Fruit fly (Drosophila melanogaster) whole organism, pupa: ENCODE results near the gene Acbp1.

ENCODE experiments used
- CG10348 ChIP-seq: fragments of 200-800 bp; sonication (Bioruptor generic); IDR thresholded peaks from 2 replicates; pipeline ENCODE4 v1.3.6; 2022; ENCODE audit warnings: missing biosample characterization, missing genetic modification characterization
- CG12605 ChIP-seq: fragments of 200-800 bp; sonication (Bioruptor generic); IDR thresholded peaks from 2 replicates; pipeline ENCODE4 v1.3.6; 2022; ENCODE audit warnings: missing biosample characterization, missing genetic modification characterization
- CG14655 ChIP-seq: fragments of 200-800 bp; sonication (Bioruptor generic); optimal IDR thresholded peaks from 3 replicates; lab custom pipeline; 2017; ENCODE audit warnings: mild to moderate bottlenecking, missing biosample characterization, missing genetic modification reagents, missing genetic modification characterization
- CG17806 ChIP-seq: fragments of 200-800 bp; sonication (Bioruptor generic); optimal IDR thresholded peaks from 2 replicates; lab custom pipeline; 2018; ENCODE audit warnings: missing biosample characterization, mild to moderate bottlenecking, missing genetic modification characterization, moderate library complexity
- CG34367 ChIP-seq: fragments of 200-800 bp; sonication (Bioruptor generic); optimal IDR thresholded peaks from 2 replicates; lab custom pipeline; 2018; ENCODE audit warnings: missing biosample characterization, mild to moderate bottlenecking, missing genetic modification characterization
- CG4496 ChIP-seq: fragments of 200-800 bp; sonication (Bioruptor generic); IDR thresholded peaks from 3 replicates; pipeline ENCODE4 v1.3.6; 2022; ENCODE audit warnings: missing biosample characterization, missing genetic modification characterization
- CG9948 ChIP-seq: fragments of 200-800 bp; sonication (Bioruptor generic); optimal IDR thresholded peaks from 2 replicates; lab custom pipeline; 2018; ENCODE audit warnings: missing biosample characterization, mild to moderate bottlenecking, missing genetic modification characterization, moderate library complexity
- D1 ChIP-seq: fragments of 200-800 bp; sonication (Bioruptor generic); optimal IDR thresholded peaks from 2 replicates; lab custom pipeline; 2018; ENCODE audit warnings: missing biosample characterization, mild to moderate bottlenecking, missing genetic modification characterization, moderate library complexity
- EcR ChIP-seq: fragments of 200-800 bp; sonication (Bioruptor generic); optimal IDR thresholded peaks from 3 replicates; lab custom pipeline; 2019; ENCODE audit warnings: missing biosample characterization, missing genetic modification characterization, mild to moderate bottlenecking, moderate library complexity, missing genetic modification reagents
- Ets98B ChIP-seq: fragments of 200-800 bp; sonication (Bioruptor generic); IDR thresholded peaks from 2 replicates; pipeline ENCODE4 v1.3.6; 2022; ENCODE audit warnings: missing biosample characterization, missing genetic modification characterization
- Pif1A ChIP-seq: fragments of 200-800 bp; sonication (Bioruptor generic); optimal IDR thresholded peaks from 3 replicates; lab custom pipeline; 2016; ENCODE audit warnings: missing biosample characterization, missing genetic modification characterization
- Pif1B ChIP-seq: fragments of 200-800 bp; sonication (Bioruptor generic); optimal IDR thresholded peaks from 3 replicates; lab custom pipeline; 2016; ENCODE audit warnings: missing biosample characterization, missing genetic modification characterization
- Snoo ChIP-seq: fragments of 200-800 bp; sonication (Bioruptor generic); optimal IDR thresholded peaks from 3 replicates; lab custom pipeline; 2017; ENCODE audit warnings: missing biosample characterization, mild to moderate bottlenecking, missing genetic modification characterization, inconsistent platforms
- fd96Ca ChIP-seq: fragments of 200-800 bp; sonication (Bioruptor generic); IDR thresholded peaks from 3 replicates; pipeline ENCODE4 v1.3.6; 2022; ENCODE audit warnings: missing biosample characterization, missing genetic modification characterization
- gl ChIP-seq: fragments of 200-800 bp; sonication (Bioruptor generic); optimal IDR thresholded peaks from 2 replicates; lab custom pipeline; 2018; ENCODE audit warnings: missing biosample characterization, mild to moderate bottlenecking, missing genetic modification characterization
- rn ChIP-seq: fragments of 200-800 bp; sonication (Bioruptor generic); IDR thresholded peaks from 2 replicates; pipeline ENCODE4 v1.3.6; 2022; ENCODE audit warnings: missing biosample characterization, missing genetic modification characterization

Gene Acbp1

dm6 chr2L:8123711-8124379, 38.4 kb downstream of the Acbp1 start, which contains the start of the genes mon2 and CG8673:
Gene mon2, minus strand, starts transcription at chr2L:8124010.
Gene CG8673, plus strand, starts transcription at chr2L:8124329.
- TF ChIP-seq CG14655, result no peak

dm6 chr2L:8116632-8117193, 45.5 kb downstream of the Acbp1 start:
- TF ChIP-seq gl (tag; lab: Kevin White, UChicago) (no peak), CG10348 (GFP tag; lab: Robert Waterston, UW) (no peak), CG4496 (no peak), CG17806 (tag; lab: Kevin White, UChicago) (no peak), CG12605 (GFP tag; lab: Robert Waterston, UW) (no peak), CG34367 (tag; lab: Kevin White, UChicago) (no peak), Pif1A (GFP tag; lab: Kevin White, UChicago) (no peak), fd96Ca (GFP tag; lab: Robert Waterston, UW) (no peak), Ets98B (GFP tag; lab: Robert Waterston, UW) (no peak), CG9948 (tag; lab: Kevin White, UChicago) (no peak), D1 (no peak), Snoo (tag; lab: Kevin White, UChicago) (no peak), CG14655 (no peak), Pif1B (GFP tag; lab: Kevin White, UChicago) (no peak), rn (no peak), EcR (GFP tag; lab: Kevin White, UChicago) (no peak)
